Worm (Caenorhabditis elegans) whole organism, midembryonic: Measurements from ENCODE around the gene srt-34.

Source experiments
- cog-1 ChIP-seq: sonication (generic microtip); optimal IDR thresholded peaks from 2 replicates; lab custom pipeline; 2016; ENCODE audit warnings: missing genetic modification characterization, missing compliant biosample characterization
- flt-1 ChIP-seq: fragments of 200-800 bp; sonication (Bioruptor generic); IDR thresholded peaks from 2 replicates; pipeline ENCODE4 v1.3.6; 2022; ENCODE audit warnings: missing genetic modification characterization, missing compliant biosample characterization
- ref-1 ChIP-seq: fragments of 200-800 bp; sonication (Bioruptor generic); conservative IDR thresholded peaks from 2 replicates; pipeline ENCODE4 v1.3.6; 2022; ENCODE audit warnings: missing genetic modification reagents, missing genetic modification characterization, missing compliant biosample characterization
- ztf-23 ChIP-seq: fragments of 200-800 bp; sonication (Bioruptor generic); IDR thresholded peaks from 2 replicates; pipeline ENCODE4 v1.3.6; 2022; ENCODE audit warnings: missing genetic modification reagents, missing genetic modification characterization, missing compliant biosample characterization

DNA sequence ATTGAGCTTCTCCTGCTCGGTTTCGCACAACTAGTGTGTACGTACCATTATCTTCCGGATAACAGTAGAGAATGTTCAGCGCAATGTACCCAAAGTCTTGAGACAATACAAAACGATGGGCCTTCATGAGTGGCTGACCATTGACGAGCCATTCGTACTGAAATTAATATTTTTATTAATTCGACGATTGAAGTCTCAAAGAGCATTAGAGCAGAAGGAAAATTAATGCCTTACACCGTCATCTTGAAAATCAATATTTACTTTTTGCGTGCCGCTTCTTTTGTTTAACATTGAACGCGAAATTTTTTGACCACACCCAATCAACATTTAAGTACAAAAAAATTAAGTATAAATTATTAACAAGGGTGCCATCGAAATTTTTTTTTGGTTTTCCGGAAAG lies 25.1 kb downstream of the srt-34 start:
- TF ChIP-seq flt-1 (GFP tag; lab: Robert Waterston, UW): no peak
- TF ChIP-seq cog-1 (tag; lab: Kevin White, UChicago): no peak
- TF ChIP-seq ref-1: no peak
- TF ChIP-seq ztf-23: no peak
